Fruit fly (Drosophila melanogaster) whole organism, wandering third instar larva: ENCODE data around the gene Pcyt1.

Experiments
- CG32264 ChIP-seq: fragments of 200-800 bp; sonication (Bioruptor generic); optimal IDR thresholded peaks from 2 replicates; lab custom pipeline; 2016; ENCODE audit warnings: missing biosample characterization, missing genetic modification characterization
- CG9705 ChIP-seq: fragments of 200-800 bp; sonication (Bioruptor generic); optimal IDR thresholded peaks from 2 replicates; lab custom pipeline; 2018; ENCODE audit warnings: missing biosample characterization, mild to moderate bottlenecking, missing genetic modification characterization
- CrebA ChIP-seq: fragments of 200-800 bp; sonication (Bioruptor generic); optimal IDR thresholded peaks from 2 replicates; lab custom pipeline; 2016; ENCODE audit warnings: missing biosample characterization, mild to moderate bottlenecking, missing genetic modification characterization, borderline replicate concordance
- HLH106 ChIP-seq: fragments of 200-800 bp; optimal IDR thresholded peaks from 3 replicates; lab custom pipeline; 2019; ENCODE audit warnings: missing biosample characterization, mild to moderate bottlenecking, missing genetic modification characterization, moderate library complexity
- Hnf4 ChIP-seq: fragments of 200-800 bp; sonication (Bioruptor generic); optimal IDR thresholded peaks from 2 replicates; lab custom pipeline; 2016; ENCODE audit warnings: missing biosample characterization, mild to moderate bottlenecking, missing genetic modification characterization
- Hr78 ChIP-seq: fragments of >200 bp; optimal IDR thresholded peaks from 2 replicates; lab custom pipeline; 2017; ENCODE audit warnings: missing biosample characterization, missing genetic modification characterization
- Hr83 ChIP-seq: fragments of 200-300 bp; sonication (Bioruptor generic); optimal IDR thresholded peaks from 2 replicates; lab custom pipeline; 2016; ENCODE audit warnings: missing biosample characterization, mild to moderate bottlenecking, missing genetic modification characterization, moderate library complexity; ENCODE audit not compliant: poor library complexity, severe bottlenecking
- Jra ChIP-seq: sonication (Bioruptor generic); optimal IDR thresholded peaks from 2 replicates; lab custom pipeline; 2016; ENCODE audit warnings: missing biosample characterization, missing genetic modification characterization
- Myc ChIP-seq: fragments of >200 bp; optimal IDR thresholded peaks from 2 replicates; lab custom pipeline; 2017
- OdsH ChIP-seq: fragments of 200-800 bp; sonication (Bioruptor generic); optimal IDR thresholded peaks from 2 replicates; lab custom pipeline; 2016; ENCODE audit warnings: missing biosample characterization, mild to moderate bottlenecking, missing genetic modification characterization
- Rel ChIP-seq, 2 experiments: fragments of 200-800 bp; sonication (Bioruptor generic) in 1 of 2; optimal IDR thresholded peaks; 2 replicates in 1 of 2; 3 replicates in 1 of 2; lab custom pipeline; 2016 to 2019; ENCODE audit warnings: mild to moderate bottlenecking in 2 of 2, missing biosample characterization in 2 of 2, missing genetic modification characterization in 2 of 2, moderate library complexity in 1 of 2
- Sp1 ChIP-seq: fragments of 200-800 bp; sonication (Bioruptor generic); optimal IDR thresholded peaks from 3 replicates; lab custom pipeline; 2019; ENCODE audit warnings: missing biosample characterization, mild to moderate bottlenecking, missing genetic modification characterization, moderate library complexity
- Vsx2 ChIP-seq: fragments of 200-300, 225-300 bp; sonication (Bioruptor generic); optimal IDR thresholded peaks from 2 replicates; lab custom pipeline; 2018; ENCODE audit warnings: missing biosample characterization, missing genetic modification characterization; ENCODE audit not compliant: partially characterized antibody
- br ChIP-seq: fragments of 200-800 bp; sonication (Bioruptor generic); optimal IDR thresholded peaks from 2 replicates; lab custom pipeline; 2016; ENCODE audit warnings: missing biosample characterization, missing genetic modification characterization
- dmrt93B ChIP-seq: fragments of 200-800 bp; sonication (Bioruptor generic); optimal IDR thresholded peaks from 2 replicates; lab custom pipeline; 2018; ENCODE audit warnings: missing biosample characterization, mild to moderate bottlenecking, missing genetic modification characterization
- dsf ChIP-seq: sonication (Bioruptor generic); optimal IDR thresholded peaks from 2 replicates; lab custom pipeline; 2016; ENCODE audit warnings: missing biosample characterization, missing genetic modification characterization, borderline replicate concordance
- ey ChIP-seq: fragments of 200-800 bp; sonication (Bioruptor generic); optimal IDR thresholded peaks from 2 replicates; lab custom pipeline; 2016; ENCODE audit warnings: missing biosample characterization, missing genetic modification characterization
- foxo ChIP-seq, 2 experiments: fragments of 200-800 bp; sonication (Bioruptor generic); optimal IDR thresholded peaks; 2 replicates in 1 of 2; 3 replicates in 1 of 2; lab custom pipeline; 2016 to 2017; ENCODE audit warnings: missing biosample characterization in 2 of 2, missing genetic modification characterization in 2 of 2
- fru ChIP-seq: fragments of 200-800 bp; sonication (Bioruptor generic); optimal IDR thresholded peaks from 3 replicates; lab custom pipeline; 2016; ENCODE audit warnings: missing biosample characterization, mild to moderate bottlenecking, missing genetic modification characterization
- h ChIP-seq: fragments of 200-800 bp; sonication (Bioruptor generic); optimal IDR thresholded peaks from 3 replicates; lab custom pipeline; 2016; ENCODE audit warnings: missing biosample characterization, mild to moderate bottlenecking, missing genetic modification characterization
- jim ChIP-seq: fragments of 175-275, 200-325 bp; sonication (Bioruptor generic); optimal IDR thresholded peaks from 2 replicates; lab custom pipeline; 2016; ENCODE audit warnings: missing biosample characterization, mild to moderate bottlenecking, missing genetic modification characterization
- lola ChIP-seq: fragments of >200 bp; optimal IDR thresholded peaks from 2 replicates; lab custom pipeline; 2017; ENCODE audit warnings: missing biosample characterization, missing genetic modification characterization
- pan ChIP-seq: fragments of >200 bp; optimal IDR thresholded peaks from 2 replicates; lab custom pipeline; 2017
- psq ChIP-seq: fragments of 200-800 bp; sonication (Bioruptor generic); optimal IDR thresholded peaks from 3 replicates; lab custom pipeline; 2017; ENCODE audit warnings: missing biosample characterization, mild to moderate bottlenecking, missing genetic modification characterization, moderate library complexity
- rgr ChIP-seq: fragments of 200-800 bp; sonication (Bioruptor generic); optimal IDR thresholded peaks from 3 replicates; lab custom pipeline; 2016; ENCODE audit warnings: missing biosample characterization, mild to moderate bottlenecking, missing genetic modification characterization
- sage ChIP-seq: fragments of 200-800 bp; sonication (Bioruptor generic); optimal IDR thresholded peaks from 2 replicates; lab custom pipeline; 2016; ENCODE audit warnings: missing biosample characterization, mild to moderate bottlenecking, missing genetic modification characterization
- sv ChIP-seq: fragments of 200-800 bp; sonication (Bioruptor generic); optimal IDR thresholded peaks from 3 replicates; lab custom pipeline; 2016; ENCODE audit warnings: missing biosample characterization, missing genetic modification characterization
- usp ChIP-seq: fragments of >200 bp; optimal IDR thresholded peaks from 2 replicates; lab custom pipeline; 2017; ENCODE audit warnings: missing biosample characterization, missing genetic modification characterization
- woc ChIP-seq: sonication (Bioruptor generic); optimal IDR thresholded peaks from 2 replicates; lab custom pipeline; 2016; ENCODE audit warnings: missing biosample characterization, mild to moderate bottlenecking, missing genetic modification characterization

Pcyt1 gene

DNA sequence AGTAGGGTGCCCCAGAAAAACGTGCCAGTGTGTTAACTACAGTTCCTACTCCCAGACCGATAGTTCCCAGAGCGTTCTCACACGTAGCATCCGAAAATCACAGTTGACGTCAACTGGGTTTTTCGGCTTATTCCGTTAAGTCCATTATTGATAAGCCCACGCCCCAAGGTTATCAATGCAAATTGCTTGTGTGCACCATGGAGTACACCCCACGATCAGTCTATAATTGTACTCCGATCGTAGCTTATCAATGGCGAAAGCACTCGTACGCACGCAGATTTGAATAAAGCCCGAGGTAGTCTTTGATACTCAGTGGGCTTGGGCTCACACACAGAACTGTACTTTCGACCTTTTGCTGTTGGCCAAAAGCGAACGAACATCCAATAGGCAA lies 1.2 kb downstream of the Pcyt1 start:
- TF ChIP-seq Myc (lab: Kevin White, UChicago) = no peak
- TF ChIP-seq Rel (GFP tag; optimal IDR thresholded peaks at IDR 0.05; lab: Kevin White, UChicago) = no peak
- TF ChIP-seq Rel (tag; optimal IDR thresholded peaks at IDR 0.05; lab: Kevin White, UChicago) = peak; percentile 64

DNA sequence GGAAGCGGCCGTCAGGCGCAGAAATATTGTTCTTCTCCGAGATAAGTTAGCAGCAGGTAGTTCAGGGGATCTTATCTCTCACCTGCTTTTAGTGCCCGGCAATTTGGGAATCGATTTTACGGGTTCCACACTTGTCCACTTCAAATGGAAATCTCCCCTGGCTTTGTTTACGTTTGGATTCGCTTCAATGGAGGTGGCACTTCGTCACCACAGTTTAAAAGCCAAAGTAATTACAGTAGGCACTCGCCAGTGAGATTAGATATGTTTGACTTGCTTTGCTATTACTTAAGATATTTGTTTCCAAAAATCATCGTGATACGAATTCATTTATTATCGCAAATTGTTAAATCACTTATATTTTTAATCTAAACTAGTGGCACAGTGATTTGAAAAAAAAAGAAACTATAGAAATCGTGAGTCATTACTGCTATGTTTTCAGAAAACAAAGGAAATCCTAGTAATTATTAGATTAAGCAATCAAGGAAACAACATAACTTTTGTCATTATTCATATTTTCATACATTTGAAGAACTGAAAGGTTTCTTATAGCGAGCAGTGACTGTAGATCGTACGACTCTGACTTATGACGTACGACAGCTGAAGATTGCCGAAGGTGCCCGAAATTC lies 2.6 kb downstream of the Pcyt1 start:
- TF ChIP-seq sv (GFP tag; lab: Kevin White, UChicago) = peak; percentile 6
- peak; percentile 0 to 86 for TF ChIP-seq foxo (GFP tag; optimal IDR thresholded peaks at IDR 0.05; lab: Kevin White, UChicago)
- peak; percentile 82 for TF ChIP-seq br (GFP tag; lab: Kevin White, UChicago)
- TF ChIP-seq Sp1 (GFP tag; lab: Kevin White, UChicago) = peak; percentile 75
- TF ChIP-seq Jra (GFP tag; lab: Kevin White, UChicago) = peak; percentile 66
- peak; percentile 81 for TF ChIP-seq OdsH (GFP tag; lab: Kevin White, UChicago)
- peak; percentile 80 for TF ChIP-seq ey (GFP tag; lab: Kevin White, UChicago)
- no peak for TF ChIP-seq usp (GFP tag; lab: Kevin White, UChicago)
- TF ChIP-seq Rel (GFP tag; optimal IDR thresholded peaks at IDR 0.05; lab: Kevin White, UChicago) = no peak
- peak; percentile 51 for TF ChIP-seq Rel (tag; optimal IDR thresholded peaks at IDR 0.05; lab: Kevin White, UChicago)
- no peak for TF ChIP-seq pan (lab: Kevin White, UChicago)
- TF ChIP-seq HLH106 = peak; percentile 77
- TF ChIP-seq Hr78 = no peak
- TF ChIP-seq dsf (GFP tag; lab: Kevin White, UChicago) = no peak
- TF ChIP-seq woc (GFP tag; lab: Kevin White, UChicago) = peak; percentile 56
- peak; percentile 72 for TF ChIP-seq Hnf4 (GFP tag; lab: Kevin White, UChicago)
- TF ChIP-seq CG9705 (GFP tag; lab: Kevin White, UChicago) = peak; percentile 22
- TF ChIP-seq psq (GFP tag; lab: Kevin White, UChicago) = peak; percentile 56
- TF ChIP-seq dmrt93B (GFP tag; lab: Kevin White, UChicago) = peak; percentile 61
- peak; percentile 74 for TF ChIP-seq rgr
- TF ChIP-seq CG32264 = peak; percentile 29
- TF ChIP-seq h (GFP tag; lab: Kevin White, UChicago) = peak; percentile 80
- TF ChIP-seq CrebA (GFP tag; lab: Kevin White, UChicago) = no peak
- TF ChIP-seq fru (GFP tag; lab: Kevin White, UChicago) = peak; percentile 92

- peak; percentile 5 for TF ChIP-seq Hnf4 (GFP tag; lab: Kevin White, UChicago)
- TF ChIP-seq rgr = peak; percentile 12
- no peak for TF ChIP-seq Jra (GFP tag; lab: Kevin White, UChicago)
- TF ChIP-seq br (GFP tag; lab: Kevin White, UChicago) = no peak
- peak; percentile 54 for TF ChIP-seq Hr83 (GFP tag; lab: Kevin White, UChicago)
- no peak for TF ChIP-seq sage (GFP tag; lab: Kevin White, UChicago)
- no peak for TF ChIP-seq jim (GFP tag; lab: Kevin White, UChicago)
- no peak for TF ChIP-seq pan (lab: Kevin White, UChicago)
- TF ChIP-seq CrebA (GFP tag; lab: Kevin White, UChicago) = no peak
- TF ChIP-seq, all 38 proteins: peak for 3
Measured at dm6 chr3L:1549148-1549547, 3.3 kb downstream of the Pcyt1 start.

DNA sequence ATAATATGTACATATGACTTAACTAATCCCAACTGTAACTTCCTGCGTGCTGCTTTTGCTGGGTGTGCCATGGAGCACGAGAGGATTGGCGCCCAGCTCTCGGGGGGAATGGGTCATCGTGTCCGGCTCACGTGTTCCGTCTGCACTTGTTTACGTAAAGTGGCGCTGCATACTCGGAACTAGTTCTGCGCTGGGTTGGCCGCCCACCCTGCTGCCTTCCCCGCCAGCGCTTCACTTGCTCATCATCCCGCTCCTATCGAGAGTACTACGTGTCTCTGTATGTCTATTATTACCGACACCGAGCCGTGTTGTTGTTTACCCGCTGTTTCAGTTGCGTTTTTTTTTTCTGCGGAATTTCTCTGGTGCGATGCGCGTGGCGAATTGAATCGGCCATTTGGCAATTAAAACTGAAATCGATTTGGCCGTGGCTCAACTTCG lies 3.8 kb downstream of the Pcyt1 start:
- TF ChIP-seq foxo (GFP tag; optimal IDR thresholded peaks at IDR 0.05; lab: Kevin White, UChicago) (no peak), dmrt93B (GFP tag; lab: Kevin White, UChicago) (no peak), fru (GFP tag; lab: Kevin White, UChicago) (no peak), dsf (GFP tag; lab: Kevin White, UChicago) (no peak), Sp1 (GFP tag; lab: Kevin White, UChicago) (no peak), CG32264 (no peak), CG9705 (GFP tag; lab: Kevin White, UChicago) (no peak), OdsH (GFP tag; lab: Kevin White, UChicago) (no peak), pan (lab: Kevin White, UChicago) (no peak), Jra (GFP tag; lab: Kevin White, UChicago) (no peak), ey (GFP tag; lab: Kevin White, UChicago) (no peak), usp (GFP tag; lab: Kevin White, UChicago) (no peak), psq (GFP tag; lab: Kevin White, UChicago) (no peak), sage (GFP tag; lab: Kevin White, UChicago) (no peak), lola (no peak), Hr83 (GFP tag; lab: Kevin White, UChicago) (no peak), Vsx2 (GFP tag; lab: Kevin White, UChicago) (no peak), h (GFP tag; lab: Kevin White, UChicago) (no peak), Rel (GFP tag; optimal IDR thresholded peaks at IDR 0.05; lab: Kevin White, UChicago) (no peak), Rel (tag; optimal IDR thresholded peaks at IDR 0.05; lab: Kevin White, UChicago) (no peak)
- TF ChIP-seq, all 38 proteins: peak for 0
